Worm (Caenorhabditis elegans): ENCODE measurements around the gene gcy-21.
"Not testable (repeated sequence)": the region's sequence is repeated elsewhere in the genome, so short reads cannot be mapped to it uniquely, and the experiment has no call there.

The gcy-21 gene

DNA sequence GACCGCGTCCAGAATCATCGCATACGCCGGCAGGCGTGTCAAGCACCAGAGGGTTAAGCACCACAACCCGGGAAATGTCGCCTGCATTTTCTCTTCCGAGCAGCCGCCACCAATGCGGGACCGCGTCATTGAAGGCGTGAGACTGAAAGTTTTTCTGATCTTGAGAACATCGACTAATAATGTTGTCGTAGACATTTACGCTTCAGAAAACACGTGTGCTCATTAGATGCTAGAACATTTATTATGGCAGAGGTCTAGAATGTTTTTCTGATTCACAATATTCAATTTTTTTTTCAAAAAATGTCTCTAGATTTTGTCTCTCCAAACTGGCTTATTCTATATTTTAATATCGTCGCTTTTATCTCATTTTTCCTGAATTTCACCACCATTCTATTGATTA lies 2.9 kb upstream of the gcy-21 start, which contains the start of gene sri-47:
sri-47 (plus strand) TSS at position 301 of the 400 bp plus-strand sequence.
- TF ChIP-seq ets-7 (tag; optimal IDR thresholded peaks at IDR 0.05) (no peak), tbx-37 (GFP tag; conservative IDR thresholded peaks at IDR 0.05) (no peak), hmbx-1 (tag; optimal IDR thresholded peaks at IDR 0.05) (no peak), aly-1 (tag; optimal IDR thresholded peaks at IDR 0.05) (no peak), ama-1 (optimal IDR thresholded peaks at IDR 0.05) (no peak), pes-1 (GFP tag; IDR thresholded peaks at IDR 0.05) (no peak), scrt-1 (GFP tag; IDR thresholded peaks at IDR 0.05) (no peak), flt-1 (GFP tag; IDR thresholded peaks at IDR 0.05) (no peak), ceh-36 (tag; optimal IDR thresholded peaks at IDR 0.05) (no peak), hmg-4 (GFP tag; optimal IDR thresholded peaks at IDR 0.05) (no peak), sea-1 (GFP tag; conservative IDR thresholded peaks at IDR 0.05) (no peak), tra-4 (tag; optimal IDR thresholded peaks at IDR 0.05) (no peak), hnd-1 (tag; optimal IDR thresholded peaks at IDR 0.05) (no peak), F13C5.2 (tag; optimal IDR thresholded peaks at IDR 0.05) (no peak), ceh-13 (GFP tag; optimal IDR thresholded peaks at IDR 0.05) (no peak), B0310.2 (tag; optimal IDR thresholded peaks at IDR 0.05) (no peak), tbx-11 (GFP tag; IDR thresholded peaks at IDR 0.05) (no peak)

ce11 chrII:2665081-2665480 lies 5.6 kb downstream of the gcy-21 start, which contains the start of gene F22E5.2:
TSS of gene F22E5.2 (plus strand) at chrII:2665381.
- not testable (repeated sequence) for TF ChIP-seq tbx-37 (GFP tag; conservative IDR thresholded peaks at IDR 0.05); flt-1 (GFP tag; IDR thresholded peaks at IDR 0.05); hnd-1 (tag; optimal IDR thresholded peaks at IDR 0.05)

DNA sequence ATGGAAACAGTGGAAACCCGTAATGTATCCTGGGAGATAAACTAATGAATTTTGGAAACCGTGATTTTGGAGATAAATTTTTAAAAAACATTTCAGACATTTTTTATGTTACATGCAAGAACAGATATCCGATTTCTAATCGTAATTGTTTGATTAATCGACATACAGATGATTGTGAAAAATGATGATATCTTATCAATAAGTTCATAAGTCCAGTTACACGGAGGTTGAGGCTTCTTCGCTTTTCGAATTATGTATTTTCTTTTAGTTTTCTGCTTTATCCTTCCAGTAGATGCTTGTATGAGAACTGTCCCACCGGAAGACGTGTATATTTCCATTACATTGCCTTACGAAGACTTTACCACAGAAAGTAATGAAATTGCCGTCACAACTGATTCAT lies 6.1 kb downstream of the gcy-21 start, which contains the start of gene F22E5.22:
F22E5.22 (plus strand) TSS at position 301 of the 400 bp plus-strand sequence.
- TF ChIP-seq ceh-36 (tag; optimal IDR thresholded peaks at IDR 0.05), result no peak
- TF ChIP-seq hmbx-1 (tag; optimal IDR thresholded peaks at IDR 0.05), result no peak
- TF ChIP-seq tra-4 (tag; optimal IDR thresholded peaks at IDR 0.05), result no peak
- TF ChIP-seq hnd-1 (tag; optimal IDR thresholded peaks at IDR 0.05), result no peak
- TF ChIP-seq B0310.2 (tag; optimal IDR thresholded peaks at IDR 0.05), result no peak
- no peak for TF ChIP-seq pes-1 (GFP tag; IDR thresholded peaks at IDR 0.05)
- TF ChIP-seq tbx-37 (GFP tag; conservative IDR thresholded peaks at IDR 0.05), result no peak
- TF ChIP-seq ama-1 (optimal IDR thresholded peaks at IDR 0.05), result no peak
- TF ChIP-seq scrt-1 (GFP tag; IDR thresholded peaks at IDR 0.05), result no peak
- TF ChIP-seq ceh-13 (GFP tag; optimal IDR thresholded peaks at IDR 0.05), result no peak
- no peak for TF ChIP-seq ets-7 (tag; optimal IDR thresholded peaks at IDR 0.05)
- TF ChIP-seq sea-1 (GFP tag; conservative IDR thresholded peaks at IDR 0.05), result no peak
- no peak for TF ChIP-seq F13C5.2 (tag; optimal IDR thresholded peaks at IDR 0.05)

- not testable (repeated sequence) for TF ChIP-seq ets-7 (tag; optimal IDR thresholded peaks at IDR 0.05); ceh-13 (GFP tag; optimal IDR thresholded peaks at IDR 0.05); aly-1 (tag; optimal IDR thresholded peaks at IDR 0.05)
Measured at ce11 chrII:2672320-2672719, 12.9 kb downstream of the gcy-21 start, which contains the start of gene sri-57. TSS of gene sri-57 (minus strand) at chrII:2672420.

ce11 chrII:2673534-2673933 lies 14.1 kb downstream of the gcy-21 start, which contains the start of the genes F22E5.20 and F22E5.1:
TSS of gene F22E5.20 (minus strand) at chrII:2673634.
TSS of gene F22E5.1 (plus strand) at chrII:2673775.
- not testable (repeated sequence) for TF ChIP-seq aly-1 (tag; optimal IDR thresholded peaks at IDR 0.05); hmbx-1 (tag; optimal IDR thresholded peaks at IDR 0.05); flt-1 (GFP tag; IDR thresholded peaks at IDR 0.05)

DNA sequence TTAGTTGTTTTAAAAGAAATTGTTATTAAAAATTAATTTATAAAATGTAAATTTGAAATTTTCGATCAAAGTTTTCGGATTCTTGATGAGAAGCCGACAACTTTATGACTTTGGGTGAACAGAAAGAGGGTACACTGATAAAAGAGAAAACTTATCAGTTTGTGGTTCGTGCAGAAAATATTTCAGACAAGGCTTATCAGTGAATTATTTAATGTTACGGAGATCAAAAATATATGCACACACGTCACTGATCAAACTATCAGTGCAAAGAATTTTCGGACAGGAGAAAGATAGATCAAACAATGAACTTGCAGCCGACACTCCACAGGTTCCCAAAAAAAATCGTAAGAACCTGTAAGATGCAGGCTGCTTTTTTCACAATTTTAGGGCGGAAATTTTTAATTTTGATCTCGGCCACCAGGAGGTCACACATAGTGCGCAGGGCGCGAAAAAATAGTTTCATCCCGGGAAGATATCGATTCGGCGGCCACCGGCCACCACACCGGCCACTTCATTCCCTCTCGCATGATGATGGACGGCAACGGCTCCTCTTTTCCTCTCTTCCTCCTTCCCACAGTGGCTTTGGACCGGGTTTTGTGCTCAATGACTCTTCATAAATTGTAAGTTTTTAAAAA lies 18.2 kb downstream of the gcy-21 start, which contains the start of gene F22E5.17:
F22E5.17 (plus strand) TSS at position 508 of the 635 bp plus-strand sequence.
- TF ChIP-seq hmg-4 (GFP tag; optimal IDR thresholded peaks at IDR 0.05) (no peak), ceh-13 (GFP tag; optimal IDR thresholded peaks at IDR 0.05) (no peak), aly-1 (tag; optimal IDR thresholded peaks at IDR 0.05) (no peak), pes-1 (GFP tag; IDR thresholded peaks at IDR 0.05) (no peak), B0310.2 (tag; optimal IDR thresholded peaks at IDR 0.05) (no peak), ceh-36 (tag; optimal IDR thresholded peaks at IDR 0.05) (no peak), tbx-11 (GFP tag; IDR thresholded peaks at IDR 0.05) (no peak), ets-7 (tag; optimal IDR thresholded peaks at IDR 0.05) (no peak), hmbx-1 (tag; optimal IDR thresholded peaks at IDR 0.05) (no peak), hnd-1 (tag; optimal IDR thresholded peaks at IDR 0.05) (no peak), scrt-1 (GFP tag; IDR thresholded peaks at IDR 0.05) (no peak), flt-1 (GFP tag; IDR thresholded peaks at IDR 0.05) (no peak)

DNA sequence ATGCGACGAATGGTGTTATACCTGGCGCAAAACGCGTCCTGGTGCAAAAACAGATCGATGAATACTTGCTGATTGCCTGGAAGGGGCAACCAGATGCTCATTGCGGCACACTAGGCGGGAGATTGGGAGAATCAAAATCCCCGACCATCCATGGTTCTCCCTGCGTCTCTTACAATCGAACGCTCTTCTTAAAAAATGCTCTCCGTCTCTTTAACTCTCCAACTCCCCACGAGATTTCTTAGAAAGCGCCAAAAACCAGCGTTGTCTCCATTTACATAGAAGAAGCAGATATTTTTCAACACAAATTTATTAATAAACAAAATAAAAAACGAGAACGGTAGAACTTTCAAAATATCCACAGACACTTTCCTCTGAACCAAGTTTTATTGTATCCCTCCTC lies 21.7 kb downstream of the gcy-21 start, which contains the start of gene F34D6.1:
F34D6.1 (minus strand) TSS at position 101 of the 400 bp plus-strand sequence.
- no peak for TF ChIP-seq B0310.2 (tag; optimal IDR thresholded peaks at IDR 0.05)
- no peak for TF ChIP-seq flt-1 (GFP tag; IDR thresholded peaks at IDR 0.05)
- no peak for TF ChIP-seq F13C5.2 (tag; optimal IDR thresholded peaks at IDR 0.05)
- no peak for TF ChIP-seq ama-1 (optimal IDR thresholded peaks at IDR 0.05)
- no peak for TF ChIP-seq ceh-36 (tag; optimal IDR thresholded peaks at IDR 0.05)
- no peak for TF ChIP-seq sea-1 (GFP tag; conservative IDR thresholded peaks at IDR 0.05)
- TF ChIP-seq ets-7 (tag; optimal IDR thresholded peaks at IDR 0.05), result no peak
- no peak for TF ChIP-seq scrt-1 (GFP tag; IDR thresholded peaks at IDR 0.05)
- TF ChIP-seq tra-4 (tag; optimal IDR thresholded peaks at IDR 0.05), result no peak
- TF ChIP-seq aly-1 (tag; optimal IDR thresholded peaks at IDR 0.05), result no peak
- TF ChIP-seq pes-1 (GFP tag; IDR thresholded peaks at IDR 0.05), result no peak
- TF ChIP-seq ceh-13 (GFP tag; optimal IDR thresholded peaks at IDR 0.05), result no peak
- TF ChIP-seq hmbx-1 (tag; optimal IDR thresholded peaks at IDR 0.05), result no peak
- no peak for TF ChIP-seq hnd-1 (tag; optimal IDR thresholded peaks at IDR 0.05)

- no peak for TF ChIP-seq aly-1 (tag; optimal IDR thresholded peaks at IDR 0.05)
Measured at ce11 chrII:2684208-2684607, 24.7 kb downstream of the gcy-21 start, which contains the start of gene ceh-87. TSS of gene ceh-87 (minus strand) at chrII:2684308.
